Worm (Caenorhabditis elegans): Measurements from ENCODE around the gene nduf-2.2.

Gene nduf-2.2

DNA sequence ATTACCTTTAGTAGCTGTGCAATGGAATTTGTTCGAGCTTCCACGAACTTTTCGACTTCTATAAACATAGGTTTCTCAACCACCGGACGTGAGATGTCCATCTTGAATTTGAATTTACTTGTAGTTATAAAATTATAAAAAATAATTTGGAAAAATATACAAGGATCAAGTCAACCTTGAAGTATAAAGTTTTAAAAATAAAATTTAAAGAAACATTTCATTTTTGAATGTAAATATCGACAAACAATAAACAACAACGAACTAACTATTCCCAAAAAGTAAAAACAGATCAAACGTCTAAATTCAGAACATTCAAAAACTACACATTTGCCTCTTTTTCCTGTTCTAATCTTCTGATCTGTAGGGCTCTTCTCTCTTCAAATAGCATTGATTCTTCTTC is 34.2 kb upstream of the nduf-2.2 start, which contains the start of gene popl-1:
Gene popl-1, minus strand, starts transcription at position 101 of the 400 bp plus-strand sequence.
- no peak for TF ChIP-seq ceh-14 (tag; optimal IDR thresholded peaks at IDR 0.05)
- TF ChIP-seq eyg-1 (tag; optimal IDR thresholded peaks at IDR 0.05), result no peak
- no peak for TF ChIP-seq npax-4 (tag; optimal IDR thresholded peaks at IDR 0.05)
- no peak for TF ChIP-seq fax-1 (tag; optimal IDR thresholded peaks at IDR 0.05)
- TF ChIP-seq pha-2 (tag; optimal IDR thresholded peaks at IDR 0.05), result no peak
- no peak for TF ChIP-seq dve-1 (tag; optimal IDR thresholded peaks at IDR 0.05)
- no peak for TF ChIP-seq C08G9.2 (tag; optimal IDR thresholded peaks at IDR 0.05)
- no peak for TF ChIP-seq unc-55 (GFP tag; optimal IDR thresholded peaks at IDR 0.05)
- TF ChIP-seq unc-42 (tag; optimal IDR thresholded peaks at IDR 0.05), result no peak
- no peak for TF ChIP-seq ceh-19 (GFP tag; optimal IDR thresholded peaks at IDR 0.05)
- TF ChIP-seq pha-4 (tag; optimal IDR thresholded peaks at IDR 0.05), result no peak

DNA sequence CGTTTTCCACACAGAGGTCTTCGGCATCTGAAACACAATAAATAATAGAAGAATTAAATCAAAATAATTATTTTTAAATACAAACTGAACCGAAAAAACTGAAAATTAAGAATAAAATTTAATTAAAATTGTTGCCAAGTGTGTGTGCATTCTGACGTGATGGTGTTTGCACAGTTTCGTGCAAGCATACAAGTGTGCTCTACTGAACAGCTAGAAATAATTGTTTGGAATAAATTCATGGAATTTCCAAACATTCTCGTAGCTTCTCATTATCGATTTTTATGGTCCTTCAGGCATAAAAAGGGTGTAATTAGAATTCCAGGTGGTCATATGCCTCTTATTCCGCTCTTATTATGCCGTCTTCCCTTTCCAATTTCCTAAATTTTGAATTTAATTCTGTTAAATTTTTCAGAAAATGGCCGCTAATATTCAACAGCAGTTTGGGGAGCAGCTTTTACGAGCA is 33.2 kb upstream of the nduf-2.2 start, which contains the start of the genes mrps-17 and txdc-9:
Gene mrps-17, minus strand, starts transcription at position 33 of the 463 bp plus-strand sequence.
Gene txdc-9, plus strand, starts transcription at position 413 of the 463 bp plus-strand sequence.
- TF ChIP-seq ceh-2 (tag; optimal IDR thresholded peaks at IDR 0.05) (peak; percentile 21), tbx-2 (tag; optimal IDR thresholded peaks at IDR 0.05) (peak; percentile 36), ceh-31 (tag; optimal IDR thresholded peaks at IDR 0.05) (peak; percentile 66), nhr-11 (tag; optimal IDR thresholded peaks at IDR 0.05) (no peak), unc-55 (GFP tag; optimal IDR thresholded peaks at IDR 0.05) (peak; percentile 27), unc-86 (tag; optimal IDR thresholded peaks at IDR 0.05) (peak; percentile 52), ceh-34 (tag; optimal IDR thresholded peaks at IDR 0.05) (peak; percentile 31), C38D4.7 (GFP tag; optimal IDR thresholded peaks at IDR 0.05) (no peak), hlh-6 (tag; optimal IDR thresholded peaks at IDR 0.05) (no peak), unc-42 (tag; optimal IDR thresholded peaks at IDR 0.05) (peak; percentile 99), ceh-48 (tag; optimal IDR thresholded peaks at IDR 0.05) (peak; percentile 47), ceh-14 (tag; optimal IDR thresholded peaks at IDR 0.05) (peak; percentile 94), nfya-1 (tag; optimal IDR thresholded peaks at IDR 0.05) (peak; percentile 65)

DNA sequence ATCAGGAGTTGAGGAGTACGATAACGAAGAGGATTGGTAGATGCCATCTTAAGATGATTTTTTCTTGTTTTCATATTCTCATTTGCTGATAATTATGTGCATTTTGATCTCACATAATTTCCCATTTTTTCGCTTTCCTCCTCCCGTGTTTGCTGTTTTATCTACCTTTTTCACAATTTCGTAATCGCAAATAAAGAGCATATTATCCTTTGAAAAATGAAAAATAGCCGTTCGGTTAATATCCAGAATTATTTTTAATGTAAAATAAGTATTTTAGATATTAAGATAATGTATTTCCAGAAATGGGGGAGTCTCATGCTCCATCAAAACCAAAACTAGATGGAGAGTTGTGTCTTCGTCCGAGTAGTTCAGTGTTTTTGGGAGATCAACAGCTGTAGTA is 32.1 kb upstream of the nduf-2.2 start, which contains the start of gene vps-16:
Gene vps-16, plus strand, starts transcription at position 301 of the 400 bp plus-strand sequence.
- TF ChIP-seq hlh-6 (tag; optimal IDR thresholded peaks at IDR 0.05), result no peak
- TF ChIP-seq che-1 (tag; optimal IDR thresholded peaks at IDR 0.05), result no peak
- no peak for TF ChIP-seq dve-1 (tag; optimal IDR thresholded peaks at IDR 0.05)
- TF ChIP-seq ceh-6 (GFP tag; optimal IDR thresholded peaks at IDR 0.05), result no peak
- no peak for TF ChIP-seq odd-2 (tag; optimal IDR thresholded peaks at IDR 0.05)
- TF ChIP-seq ceh-30 (tag; optimal IDR thresholded peaks at IDR 0.05), result no peak
- no peak for TF ChIP-seq sox-2 (GFP tag; IDR thresholded peaks at IDR 0.05)
- no peak for TF ChIP-seq eyg-1 (tag; optimal IDR thresholded peaks at IDR 0.05)
- no peak for TF ChIP-seq ceh-9 (tag; optimal IDR thresholded peaks at IDR 0.05)
- TF ChIP-seq unc-42 (tag; optimal IDR thresholded peaks at IDR 0.05), result no peak
- no peak for TF ChIP-seq F13H6.1 (tag; optimal IDR thresholded peaks at IDR 0.05)
- TF ChIP-seq mec-3 (tag; optimal IDR thresholded peaks at IDR 0.05; ENCODE audit: borderline replicate concordance), result no peak
- TF ChIP-seq ztf-16 (tag; optimal IDR thresholded peaks at IDR 0.05), result no peak
- TF ChIP-seq nfya-1 (tag; optimal IDR thresholded peaks at IDR 0.05), result no peak

DNA sequence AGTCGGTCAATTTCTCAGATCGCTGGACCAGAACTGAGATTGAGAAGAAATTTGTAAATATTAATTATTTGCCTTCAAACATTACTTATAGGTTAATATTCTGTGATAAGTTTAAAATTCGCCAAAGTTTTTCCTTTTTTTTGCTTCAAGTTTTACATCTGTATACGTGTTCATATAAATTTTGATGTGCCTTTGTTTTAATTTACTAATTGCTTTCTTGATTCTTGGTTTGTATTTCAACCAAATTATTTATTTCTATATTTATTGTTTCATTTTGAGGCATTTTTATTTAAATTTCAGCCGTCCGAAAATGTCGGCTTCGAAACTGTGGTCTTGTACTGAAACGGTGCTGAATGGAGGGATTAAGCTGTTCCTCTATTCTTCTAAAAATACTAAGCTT is 28.7 kb upstream of the nduf-2.2 start, which contains the start of gene C05D11.1:
Gene C05D11.1, plus strand, starts transcription at position 301 of the 400 bp plus-strand sequence.
- no peak for TF ChIP-seq ref-2 (tag; optimal IDR thresholded peaks at IDR 0.05)
- TF ChIP-seq ceh-2 (tag; optimal IDR thresholded peaks at IDR 0.05), result no peak
- no peak for TF ChIP-seq fkh-6 (tag; optimal IDR thresholded peaks at IDR 0.05)
- TF ChIP-seq ceh-14 (tag; optimal IDR thresholded peaks at IDR 0.05), result no peak
- no peak for TF ChIP-seq Y22D7AL.16 (tag; optimal IDR thresholded peaks at IDR 0.05)
- TF ChIP-seq hlh-13 (GFP tag; optimal IDR thresholded peaks at IDR 0.05), result no peak
- no peak for TF ChIP-seq npax-4 (tag; optimal IDR thresholded peaks at IDR 0.05)
- no peak for TF ChIP-seq pros-1 (tag; optimal IDR thresholded peaks at IDR 0.05)
- TF ChIP-seq pha-2 (tag; optimal IDR thresholded peaks at IDR 0.05), result no peak
- TF ChIP-seq tbx-7 (tag; optimal IDR thresholded peaks at IDR 0.05), result no peak
- TF ChIP-seq K09A11.1 (tag; optimal IDR thresholded peaks at IDR 0.05; ENCODE audit: insufficient read depth), result no peak
- no peak for TF ChIP-seq hlh-15 (tag; optimal IDR thresholded peaks at IDR 0.05)
- no peak for TF ChIP-seq unc-55 (GFP tag; optimal IDR thresholded peaks at IDR 0.05)
- TF ChIP-seq ceh-48 (tag; optimal IDR thresholded peaks at IDR 0.05), result no peak
- no peak for TF ChIP-seq fax-1 (tag; optimal IDR thresholded peaks at IDR 0.05)
- TF ChIP-seq ahr-1 (tag; optimal IDR thresholded peaks at IDR 0.05), result no peak
- no peak for TF ChIP-seq ceh-22 (tag; optimal IDR thresholded peaks at IDR 0.05)
- TF ChIP-seq lim-6 (tag; optimal IDR thresholded peaks at IDR 0.05), result no peak
- no peak for TF ChIP-seq ama-1 (optimal IDR thresholded peaks at IDR 0.05)

All from whole organism, late embryonic.